Fruit fly (Drosophila melanogaster) whole organism, adult: ENCODE results near the gene CG34347.

Source experiments
- CG11617 ChIP-seq: fragments of 200-800 bp; sonication (Bioruptor generic); optimal IDR thresholded peaks from 2 replicates; lab custom pipeline; 2017; ENCODE audit warnings: mild to moderate bottlenecking, missing biosample characterization, missing genetic modification reagents, missing genetic modification characterization
- CG12768 ChIP-seq: fragments of 200-800 bp; sonication (Bioruptor generic); optimal IDR thresholded peaks from 2 replicates; lab custom pipeline; 2017; ENCODE audit warnings: missing biosample characterization, missing genetic modification characterization, mild to moderate bottlenecking, moderate library complexity, missing genetic modification reagents
- CG14711 ChIP-seq: fragments of 200-800 bp; sonication (Bioruptor generic); optimal IDR thresholded peaks from 2 replicates; lab custom pipeline; 2018; ENCODE audit warnings: missing biosample characterization, mild to moderate bottlenecking, missing genetic modification characterization, moderate library complexity
- CG33017 ChIP-seq: fragments of 200-800 bp; sonication (Bioruptor generic); optimal IDR thresholded peaks from 2 replicates; lab custom pipeline; 2018; ENCODE audit warnings: missing biosample characterization, mild to moderate bottlenecking, missing genetic modification characterization, moderate library complexity
- CG5204 ChIP-seq: fragments of 200-800 bp; sonication (Bioruptor generic); optimal IDR thresholded peaks from 2 replicates; lab custom pipeline; 2016; ENCODE audit warnings: missing biosample characterization, missing genetic modification characterization
- CG7045 ChIP-seq: fragments of 200-800 bp; sonication (Bioruptor generic); optimal IDR thresholded peaks from 2 replicates; lab custom pipeline; 2017; ENCODE audit warnings: missing biosample characterization, mild to moderate bottlenecking, missing genetic modification characterization
- Clk ChIP-seq: fragments of 200-800 bp; sonication (Bioruptor generic); optimal IDR thresholded peaks from 2 replicates; lab custom pipeline; 2017; ENCODE audit warnings: missing biosample characterization, missing genetic modification characterization
- Crg-1 ChIP-seq: fragments of 200-800 bp; sonication (Bioruptor generic); optimal IDR thresholded peaks from 2 replicates; lab custom pipeline; 2016; ENCODE audit warnings: missing biosample characterization, missing genetic modification characterization
- bab1 ChIP-seq: fragments of 200-800 bp; sonication (Bioruptor generic); optimal IDR thresholded peaks from 3 replicates; lab custom pipeline; 2019; ENCODE audit warnings: missing biosample characterization, mild to moderate bottlenecking, missing genetic modification characterization, moderate library complexity
- cic ChIP-seq: fragments of 200-800 bp; sonication (Bioruptor generic); optimal IDR thresholded peaks from 2 replicates; lab custom pipeline; 2017; ENCODE audit warnings: missing biosample characterization, mild to moderate bottlenecking, missing genetic modification characterization, moderate library complexity
- cnc ChIP-seq, 2 experiments: fragments of >200 bp; optimal IDR thresholded peaks; 2 replicates each; lab custom pipeline; 2017
- kay ChIP-seq: fragments of 200-800 bp; sonication (Bioruptor generic); peaks from one replicate; lab custom pipeline; 2016; ENCODE audit warnings: missing biosample characterization, missing genetic modification characterization, borderline replicate concordance
- ovo ChIP-seq: fragments of 200-800 bp; sonication (Bioruptor generic); optimal IDR thresholded peaks from 2 replicates; lab custom pipeline; 2016; ENCODE audit warnings: missing biosample characterization, missing genetic modification characterization
- toe ChIP-seq: fragments of 200-800 bp; sonication (Bioruptor generic); optimal IDR thresholded peaks from 2 replicates; lab custom pipeline; 2016; ENCODE audit warnings: missing biosample characterization, missing genetic modification characterization

DNA sequence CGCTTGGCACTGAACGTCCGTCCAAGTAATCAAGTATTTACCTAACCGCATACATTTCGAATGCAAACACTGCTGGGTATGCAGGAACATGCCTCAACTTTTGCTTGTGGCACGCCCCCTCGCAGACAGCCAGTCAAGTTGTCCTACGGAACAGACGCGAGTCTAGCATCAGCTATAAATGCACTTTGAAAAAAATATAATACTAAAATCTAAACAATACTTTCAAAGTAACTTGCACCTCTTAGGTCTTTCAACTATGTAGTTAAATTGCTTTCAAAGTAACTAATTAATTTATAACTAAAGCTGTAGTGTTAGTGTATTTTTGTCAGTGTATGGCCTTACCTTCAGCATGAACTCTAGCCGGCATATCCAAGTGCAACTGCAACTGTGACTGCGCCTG is 18.9 kb downstream of the CG34347 start:
- TF ChIP-seq kay (GFP tag; lab: Kevin White, UChicago) = no peak
- peak; percentile 8 for TF ChIP-seq CG12768
- TF ChIP-seq bab1 (GFP tag; lab: Kevin White, UChicago) = no peak
- TF ChIP-seq cnc (optimal IDR thresholded peaks at IDR 0.05; lab: Kevin White, UChicago) = no peak
- no peak for TF ChIP-seq CG33017 (tag; lab: Kevin White, UChicago)
- TF ChIP-seq cic (GFP tag; lab: Kevin White, UChicago) = no peak
- no peak for TF ChIP-seq CG14711 (tag; lab: Kevin White, UChicago)
- no peak for TF ChIP-seq toe (GFP tag; lab: Kevin White, UChicago)
- TF ChIP-seq CG11617 (GFP tag; lab: Kevin White, UChicago) = no peak
- TF ChIP-seq Clk = peak; percentile 10
- TF ChIP-seq Crg-1 (GFP tag; lab: Kevin White, UChicago) = no peak
- peak; percentile 0 for TF ChIP-seq CG7045 (GFP tag; lab: Kevin White, UChicago)
- TF ChIP-seq CG5204 (GFP tag; lab: Kevin White, UChicago) = peak; percentile 24
- no peak for TF ChIP-seq ovo (GFP tag; lab: Kevin White, UChicago)
